Worm (Caenorhabditis elegans): Measurements from ENCODE around the gene rig-6.

ce11 chrII:4767612-4768011 lies 44.3 kb downstream of the rig-6 start:
- no peak for TF ChIP-seq ztf-29 (GFP tag; IDR thresholded peaks at IDR 0.05)
- TF ChIP-seq T22C8.4 (GFP tag; IDR thresholded peaks at IDR 0.05), result no peak
- no peak for TF ChIP-seq ztf-23 (GFP tag; IDR thresholded peaks at IDR 0.05)
- no peak for TF ChIP-seq med-1 (GFP tag; optimal IDR thresholded peaks at IDR 0.05; ENCODE audit: insufficient read depth)
- no peak for TF ChIP-seq flt-1 (GFP tag; IDR thresholded peaks at IDR 0.05)
- TF ChIP-seq cog-1 (tag; optimal IDR thresholded peaks at IDR 0.05), result no peak
- TF ChIP-seq ref-1 (GFP tag; conservative IDR thresholded peaks at IDR 0.05), result no peak

All from whole organism, midembryonic.